Worm (Caenorhabditis elegans) whole organism, L3 larva: ENCODE results near the gene K01H12.4.

Experiments
- ZK546.5 ChIP-seq: sonication (generic microtip); optimal IDR thresholded peaks from 2 replicates; lab custom pipeline; 2017; ENCODE audit warnings: missing biosample characterization, missing genetic modification characterization
- aly-2 ChIP-seq: fragments of 150-350 bp; optimal IDR thresholded peaks from 2 replicates; lab custom pipeline; 2014; ENCODE audit warnings: missing biosample characterization, missing genetic modification characterization
- ama-1 ChIP-seq: fragments of 150-350 bp; optimal IDR thresholded peaks from 2 replicates; lab custom pipeline; 2018
- ceh-16 ChIP-seq: sonication (generic microtip); optimal IDR thresholded peaks from 2 replicates; lab custom pipeline; 2017; ENCODE audit warnings: missing biosample characterization, missing genetic modification characterization
- ceh-28 ChIP-seq: fragments of 150-350 bp; optimal IDR thresholded peaks from 2 replicates; lab custom pipeline; 2014; ENCODE audit warnings: missing biosample characterization, missing genetic modification reagents, missing genetic modification characterization
- ceh-82 ChIP-seq: fragments of 150-350 bp; optimal IDR thresholded peaks from 2 replicates; lab custom pipeline; 2014; ENCODE audit warnings: missing biosample characterization, missing genetic modification characterization
- ceh-9 ChIP-seq: sonication (generic microtip); optimal IDR thresholded peaks from 2 replicates; lab custom pipeline; 2018; ENCODE audit warnings: missing biosample characterization, missing genetic modification characterization
- daf-12 ChIP-seq: fragments of 150-350 bp; optimal IDR thresholded peaks from 2 replicates; lab custom pipeline; 2014; ENCODE audit warnings: missing biosample characterization, missing genetic modification reagents, missing genetic modification characterization
- egl-5 ChIP-seq: fragments of 150-350 bp; optimal IDR thresholded peaks from 2 replicates; lab custom pipeline; 2017; ENCODE audit warnings: missing biosample characterization, missing genetic modification reagents, missing genetic modification characterization, inconsistent platforms
- elt-1 ChIP-seq: fragments of 150-350 bp; optimal IDR thresholded peaks from 2 replicates; lab custom pipeline; 2014; ENCODE audit warnings: missing biosample characterization, missing genetic modification characterization
- elt-2 ChIP-seq: sonication (generic microtip); optimal IDR thresholded peaks from 2 replicates; lab custom pipeline; 2016; ENCODE audit warnings: missing genetic modification reagents, mild to moderate bottlenecking, missing genetic modification characterization, missing compliant biosample characterization
- elt-3 ChIP-seq, 3 experiments: fragments of 150-350 bp in 1 of 3; sonication (generic microtip) in 2 of 3; optimal IDR thresholded peaks; 2 replicates in 2 of 3; 4 replicates in 1 of 3; lab custom pipeline; 2014 to 2017; ENCODE audit warnings: missing biosample characterization in 3 of 3, missing genetic modification characterization in 3 of 3
- eor-1 ChIP-seq, 2 experiments: fragments of 150-350 bp; optimal IDR thresholded peaks; 2 replicates each; lab custom pipeline; 2014 to 2018; ENCODE audit warnings: missing biosample characterization in 2 of 2, missing genetic modification characterization in 2 of 2
- fkh-10 ChIP-seq: sonication (generic microtip); optimal IDR thresholded peaks from 2 replicates; lab custom pipeline; 2017; ENCODE audit warnings: missing biosample characterization, missing genetic modification reagents, missing genetic modification characterization
- fos-1 ChIP-seq: fragments of 150-350 bp; optimal IDR thresholded peaks from 2 replicates; lab custom pipeline; 2014; ENCODE audit warnings: missing biosample characterization, missing genetic modification characterization
- hmg-11 ChIP-seq: sonication (generic microtip); optimal IDR thresholded peaks from 2 replicates; lab custom pipeline; 2016; ENCODE audit warnings: missing genetic modification characterization, missing compliant biosample characterization
- lin-15B ChIP-seq: fragments of 150-350 bp; optimal IDR thresholded peaks from 2 replicates; lab custom pipeline; 2014; ENCODE audit warnings: missing biosample characterization, missing genetic modification characterization
- lin-39 ChIP-seq: fragments of 150-350 bp; optimal IDR thresholded peaks from 2 replicates; lab custom pipeline; 2018; ENCODE audit warnings: missing biosample characterization, missing genetic modification reagents, missing genetic modification characterization
- lsy-12 ChIP-seq: sonication (generic microtip); optimal IDR thresholded peaks from 2 replicates; lab custom pipeline; 2016; ENCODE audit warnings: mild to moderate bottlenecking, missing genetic modification characterization, missing compliant biosample characterization
- mdl-1 ChIP-seq: fragments of 150-350 bp; optimal IDR thresholded peaks from 2 replicates; lab custom pipeline; 2014; ENCODE audit warnings: missing biosample characterization, missing genetic modification characterization
- mml-1 ChIP-seq: fragments of 150-350 bp; sonication (generic microtip); optimal IDR thresholded peaks from 3 replicates; lab custom pipeline; 2014; ENCODE audit warnings: missing biosample characterization, missing genetic modification characterization
- nfya-1 ChIP-seq: sonication (generic microtip); optimal IDR thresholded peaks from 2 replicates; lab custom pipeline; 2017; ENCODE audit warnings: missing genetic modification characterization, mild to moderate bottlenecking, missing compliant biosample characterization, antibody characterized with exemption, moderate library complexity; ENCODE audit not compliant: insufficient read depth
- nhr-11 ChIP-seq: fragments of 150-350 bp; optimal IDR thresholded peaks from 2 replicates; lab custom pipeline; 2014; ENCODE audit warnings: missing biosample characterization, missing genetic modification characterization
- nhr-12 ChIP-seq: fragments of 150-350 bp; optimal IDR thresholded peaks from 2 replicates; lab custom pipeline; 2014; ENCODE audit warnings: missing biosample characterization, missing genetic modification characterization
- nhr-23 ChIP-seq: fragments of 150-350 bp; optimal IDR thresholded peaks from 2 replicates; lab custom pipeline; 2014; ENCODE audit warnings: missing biosample characterization, missing genetic modification reagents, missing genetic modification characterization
- nhr-237 ChIP-seq: fragments of 150-350 bp; optimal IDR thresholded peaks from 2 replicates; lab custom pipeline; 2014; ENCODE audit warnings: missing biosample characterization, missing genetic modification characterization
- nhr-25 ChIP-seq: sonication (generic microtip); optimal IDR thresholded peaks from 2 replicates; lab custom pipeline; 2017; ENCODE audit warnings: missing biosample characterization, missing genetic modification characterization
- nhr-28 ChIP-seq: fragments of 150-350 bp; optimal IDR thresholded peaks from 2 replicates; lab custom pipeline; 2014; ENCODE audit warnings: missing biosample characterization, missing genetic modification characterization
- nhr-43 ChIP-seq: sonication (generic microtip); optimal IDR thresholded peaks from 2 replicates; lab custom pipeline; 2016; ENCODE audit warnings: mild to moderate bottlenecking, missing genetic modification characterization, missing compliant biosample characterization; ENCODE audit not compliant: poor library complexity, severe bottlenecking
- nhr-76 ChIP-seq: fragments of 150-350 bp; sonication (generic microtip); optimal IDR thresholded peaks from 5 replicates; lab custom pipeline; 2014; ENCODE audit warnings: missing biosample characterization, missing genetic modification characterization
- nhr-77 ChIP-seq: fragments of 150-350 bp; optimal IDR thresholded peaks from 2 replicates; lab custom pipeline; 2014; ENCODE audit warnings: missing biosample characterization, missing genetic modification characterization
- pha-4 ChIP-seq: fragments of 150-350 bp; optimal IDR thresholded peaks from 2 replicates; lab custom pipeline; 2014; ENCODE audit warnings: missing biosample characterization, missing genetic modification reagents, missing genetic modification characterization
- pqm-1 ChIP-seq: fragments of 150-350 bp; optimal IDR thresholded peaks from 2 replicates; lab custom pipeline; 2017; ENCODE audit warnings: missing biosample characterization, missing genetic modification characterization, inconsistent platforms
- sea-2 ChIP-seq: fragments of 150-350 bp; sonication (generic microtip); optimal IDR thresholded peaks from 4 replicates; lab custom pipeline; 2014; ENCODE audit warnings: missing biosample characterization, missing genetic modification reagents, missing genetic modification characterization
- skn-1 ChIP-seq: fragments of 150-350 bp; optimal IDR thresholded peaks from 2 replicates; lab custom pipeline; 2014; ENCODE audit warnings: missing biosample characterization, missing genetic modification characterization
- snpc-4 ChIP-seq: fragments of 150-350 bp; optimal IDR thresholded peaks from 2 replicates; lab custom pipeline; 2014; ENCODE audit warnings: missing biosample characterization, missing genetic modification characterization
- tbx-2 ChIP-seq: sonication (generic microtip); optimal IDR thresholded peaks from 2 replicates; lab custom pipeline; 2016; ENCODE audit warnings: mild to moderate bottlenecking, missing genetic modification characterization, missing compliant biosample characterization
- unc-39 ChIP-seq: sonication (generic microtip); optimal IDR thresholded peaks from 4 replicates; lab custom pipeline; 2017; ENCODE audit warnings: missing biosample characterization, missing genetic modification characterization
- unc-62 ChIP-seq: fragments of 150-350 bp; sonication (generic microtip); optimal IDR thresholded peaks from 4 replicates; lab custom pipeline; 2014; ENCODE audit warnings: missing biosample characterization, missing genetic modification reagents, missing genetic modification characterization
- zag-1 ChIP-seq: fragments of 150-350 bp; optimal IDR thresholded peaks from 2 replicates; lab custom pipeline; 2014; ENCODE audit warnings: missing biosample characterization, missing genetic modification characterization
- ztf-11 ChIP-seq: fragments of 150-350 bp; optimal IDR thresholded peaks from 2 replicates; lab custom pipeline; 2014; ENCODE audit warnings: missing biosample characterization, missing genetic modification characterization
- ztf-4 ChIP-seq: fragments of 150-350 bp; optimal IDR thresholded peaks from 2 replicates; lab custom pipeline; 2014; ENCODE audit warnings: missing biosample characterization, missing genetic modification characterization

K01H12.4 gene

ce11 chrIV:9709205-9709604 is 3.7 kb upstream of the K01H12.4 start, which contains the start of gene ant-1.3:
ant-1.3 (minus strand) TSS chrIV:9709305.
- TF ChIP-seq elt-3 (tag; optimal IDR thresholded peaks at IDR 0.05; lab: Kevin White, UChicago) (no peak), daf-12 (tag; lab: Kevin White, UChicago) (no peak), nhr-237 (tag; lab: Kevin White, UChicago) (no peak), fkh-10 (GFP tag; lab: Kevin White, UChicago) (no peak), nhr-76 (tag; lab: Kevin White, UChicago) (no peak), pha-4 (tag; lab: Kevin White, UChicago) (no peak), ama-1 (lab: Kevin White, UChicago) (no peak), nhr-12 (tag; lab: Kevin White, UChicago) (no peak), aly-2 (tag; lab: Kevin White, UChicago) (no peak), fos-1 (tag; lab: Kevin White, UChicago) (no peak), nhr-28 (tag; lab: Kevin White, UChicago) (no peak), sea-2 (no peak), elt-1 (tag; lab: Kevin White, UChicago) (no peak), ceh-16 (tag; lab: Kevin White, UChicago) (no peak), nhr-23 (tag; lab: Kevin White, UChicago) (no peak), ztf-4 (tag; lab: Kevin White, UChicago) (no peak), ceh-82 (tag; lab: Kevin White, UChicago) (no peak), lsy-12 (tag; lab: Kevin White, UChicago) (no peak)

ce11 chrIV:9709887-9710286 is 3.0 kb upstream of the K01H12.4 start, which contains the start of gene nhr-38:
nhr-38 (plus strand) TSS chrIV:9710187.
- no peak for TF ChIP-seq mdl-1 (tag; lab: Kevin White, UChicago)
- TF ChIP-seq ceh-16 (tag; lab: Kevin White, UChicago), result no peak
- TF ChIP-seq mml-1 (tag; lab: Kevin White, UChicago), result no peak
- TF ChIP-seq snpc-4 (tag; lab: Kevin White, UChicago), result no peak
- no peak for TF ChIP-seq nhr-77 (tag; lab: Kevin White, UChicago)
- no peak for TF ChIP-seq ceh-82 (tag; lab: Kevin White, UChicago)
- no peak for TF ChIP-seq nhr-12 (tag; lab: Kevin White, UChicago)
- TF ChIP-seq ZK546.5 (tag; lab: Kevin White, UChicago), result no peak
- TF ChIP-seq fos-1 (tag; lab: Kevin White, UChicago), result no peak
- TF ChIP-seq ztf-4 (tag; lab: Kevin White, UChicago), result no peak
- TF ChIP-seq unc-39, result no peak
- no peak for TF ChIP-seq elt-1 (tag; lab: Kevin White, UChicago)
- no peak for TF ChIP-seq pha-4 (tag; lab: Kevin White, UChicago)
- TF ChIP-seq nfya-1, result no peak
- no peak for TF ChIP-seq nhr-11
- TF ChIP-seq hmg-11, result no peak
- no peak for TF ChIP-seq eor-1 (tag; optimal IDR thresholded peaks at IDR 0.05; lab: Kevin White, UChicago)
- TF ChIP-seq egl-5 (tag; lab: Kevin White, UChicago), result no peak
- TF ChIP-seq elt-3 (tag; optimal IDR thresholded peaks at IDR 0.05; lab: Kevin White, UChicago), result no peak
- no peak for TF ChIP-seq lin-39 (tag; lab: Kevin White, UChicago)

ce11 chrIV:9714264-9714663 is 1.4 kb downstream of the K01H12.4 start:
- TF ChIP-seq daf-12 (tag; lab: Kevin White, UChicago), result no peak
- TF ChIP-seq unc-39, result no peak
- TF ChIP-seq ama-1 (lab: Kevin White, UChicago), result no peak
- TF ChIP-seq eor-1 (tag; optimal IDR thresholded peaks at IDR 0.05; lab: Kevin White, UChicago), result no peak
- TF ChIP-seq ztf-11 (tag; lab: Kevin White, UChicago), result no peak
- no peak for TF ChIP-seq mml-1 (tag; lab: Kevin White, UChicago)
- no peak for TF ChIP-seq pha-4 (tag; lab: Kevin White, UChicago)
- TF ChIP-seq ceh-9 (tag; lab: Kevin White, UChicago), result no peak
- TF ChIP-seq ceh-82 (tag; lab: Kevin White, UChicago), result no peak
- TF ChIP-seq hmg-11, result no peak
- TF ChIP-seq ceh-28 (tag; lab: Kevin White, UChicago), result no peak

- TF ChIP-seq lin-15B (tag; lab: Kevin White, UChicago), result no peak
- no peak for TF ChIP-seq hmg-11
- TF ChIP-seq ama-1 (lab: Kevin White, UChicago), result no peak
- TF ChIP-seq egl-5 (tag; lab: Kevin White, UChicago), result no peak
- no peak for TF ChIP-seq eor-1 (tag; optimal IDR thresholded peaks at IDR 0.05; lab: Kevin White, UChicago)
- TF ChIP-seq fkh-10 (GFP tag; lab: Kevin White, UChicago), result no peak
- TF ChIP-seq ceh-28 (tag; lab: Kevin White, UChicago), result peak; percentile 59
- no peak for TF ChIP-seq daf-12 (tag; lab: Kevin White, UChicago)
- no peak for TF ChIP-seq zag-1 (tag; lab: Kevin White, UChicago)
- no peak for TF ChIP-seq nhr-77 (tag; lab: Kevin White, UChicago)
- TF ChIP-seq pqm-1 (tag; lab: Kevin White, UChicago), result peak; percentile 72
- peak; percentile 23 for TF ChIP-seq snpc-4 (tag; lab: Kevin White, UChicago)
- no peak for TF ChIP-seq fos-1 (tag; lab: Kevin White, UChicago)
- no peak for TF ChIP-seq unc-62 (GFP tag; lab: Kevin White, UChicago)
- TF ChIP-seq mdl-1 (tag; lab: Kevin White, UChicago), result no peak
- peak; percentile 97 for TF ChIP-seq skn-1 (tag; lab: Kevin White, UChicago)
- TF ChIP-seq elt-2, result peak; percentile 76
- no peak for TF ChIP-seq tbx-2 (tag; lab: Kevin White, UChicago)
- no peak for TF ChIP-seq mml-1 (tag; lab: Kevin White, UChicago)
- TF ChIP-seq ztf-4 (tag; lab: Kevin White, UChicago), result no peak
- no peak for TF ChIP-seq elt-3 (tag; optimal IDR thresholded peaks at IDR 0.05; lab: Kevin White, UChicago)
- no peak for TF ChIP-seq ceh-16 (tag; lab: Kevin White, UChicago)
- TF ChIP-seq nhr-43 (tag; lab: Kevin White, UChicago), result no peak
- TF ChIP-seq nhr-28 (tag; lab: Kevin White, UChicago), result no peak
- no peak for TF ChIP-seq sea-2
- TF ChIP-seq nhr-237 (tag; lab: Kevin White, UChicago), result no peak
- peak; percentile 36 for TF ChIP-seq nhr-25 (tag; lab: Kevin White, UChicago)
- TF ChIP-seq nhr-23 (tag; lab: Kevin White, UChicago), result peak; percentile 49
- peak; percentile 59 for TF ChIP-seq pha-4 (tag; lab: Kevin White, UChicago)
Measured at ce11 chrIV:9716490-9716889, 3.6 kb downstream of the K01H12.4 start.
